Fruit fly (Drosophila melanogaster) whole organism, pupa: ENCODE data around the gene ewg.

Source experiments
- CG13204 ChIP-seq: fragments of 200-800 bp; sonication (Bioruptor generic); optimal IDR thresholded peaks from 2 replicates; lab custom pipeline; 2018; ENCODE audit warnings: missing biosample characterization, mild to moderate bottlenecking, missing genetic modification characterization, moderate library complexity
- CG32121 ChIP-seq: fragments of 200-800 bp; sonication (Bioruptor generic); IDR thresholded peaks from 2 replicates; pipeline ENCODE4 v1.3.6; 2022; ENCODE audit warnings: missing biosample characterization, missing genetic modification characterization
- CG34367 ChIP-seq: fragments of 200-800 bp; sonication (Bioruptor generic); optimal IDR thresholded peaks from 2 replicates; lab custom pipeline; 2018; ENCODE audit warnings: missing biosample characterization, mild to moderate bottlenecking, missing genetic modification characterization
- CG4496 ChIP-seq: fragments of 200-800 bp; sonication (Bioruptor generic); IDR thresholded peaks from 3 replicates; pipeline ENCODE4 v1.3.6; 2022; ENCODE audit warnings: missing biosample characterization, missing genetic modification characterization
- CG8159 ChIP-seq: fragments of 200-800 bp; sonication (Bioruptor generic); optimal IDR thresholded peaks from 3 replicates; lab custom pipeline; 2018; ENCODE audit warnings: missing biosample characterization, mild to moderate bottlenecking, missing genetic modification characterization, moderate library complexity
- EcR ChIP-seq: fragments of 200-800 bp; sonication (Bioruptor generic); optimal IDR thresholded peaks from 3 replicates; lab custom pipeline; 2019; ENCODE audit warnings: missing biosample characterization, missing genetic modification characterization, mild to moderate bottlenecking, moderate library complexity, missing genetic modification reagents
- Ets98B ChIP-seq: fragments of 200-800 bp; sonication (Bioruptor generic); IDR thresholded peaks from 2 replicates; pipeline ENCODE4 v1.3.6; 2022; ENCODE audit warnings: missing biosample characterization, missing genetic modification characterization
- Pif1A ChIP-seq: fragments of 200-800 bp; sonication (Bioruptor generic); optimal IDR thresholded peaks from 3 replicates; lab custom pipeline; 2016; ENCODE audit warnings: missing biosample characterization, missing genetic modification characterization
- fd96Ca ChIP-seq: fragments of 200-800 bp; sonication (Bioruptor generic); IDR thresholded peaks from 3 replicates; pipeline ENCODE4 v1.3.6; 2022; ENCODE audit warnings: missing biosample characterization, missing genetic modification characterization
- gl ChIP-seq: fragments of 200-800 bp; sonication (Bioruptor generic); optimal IDR thresholded peaks from 2 replicates; lab custom pipeline; 2018; ENCODE audit warnings: missing biosample characterization, mild to moderate bottlenecking, missing genetic modification characterization
- rn ChIP-seq: fragments of 200-800 bp; sonication (Bioruptor generic); IDR thresholded peaks from 2 replicates; pipeline ENCODE4 v1.3.6; 2022; ENCODE audit warnings: missing biosample characterization, missing genetic modification characterization

DNA sequence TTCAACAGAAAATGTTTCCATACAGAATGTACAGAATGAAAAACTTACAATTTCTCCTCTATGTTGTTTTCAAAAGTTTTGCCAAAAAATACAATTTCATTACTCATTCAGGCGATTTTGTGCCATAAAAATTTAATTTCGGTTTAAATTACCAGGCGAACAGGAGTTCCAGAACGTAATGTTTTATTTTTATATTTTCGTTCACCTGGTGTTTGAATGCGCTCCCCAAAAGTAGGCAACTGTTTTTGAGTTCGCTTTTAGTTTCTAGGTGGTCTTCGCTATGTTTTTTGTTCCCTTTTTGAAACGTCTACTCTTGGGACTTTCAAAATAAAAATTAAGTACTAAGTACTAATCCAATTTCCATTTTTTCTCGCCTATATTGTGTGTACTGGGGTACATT, 13.8 kb downstream of the ewg start:
- TF ChIP-seq Pif1A (no peak), Ets98B (no peak), CG8159 (tag; lab: Kevin White, UChicago) (no peak), EcR (no peak), fd96Ca (GFP tag; lab: Robert Waterston, UW) (no peak), gl (tag; lab: Kevin White, UChicago) (no peak), CG34367 (no peak), CG4496 (GFP tag; lab: Robert Waterston, UW) (no peak), CG13204 (GFP tag; lab: Kevin White, UChicago) (no peak), rn (GFP tag; lab: Robert Waterston, UW) (no peak), CG32121 (GFP tag; lab: Robert Waterston, UW) (no peak)
